Fruit fly (Drosophila melanogaster) whole organism, embryonic: ENCODE results near the gene CG13471.

Experiments used
- Aef1 ChIP-seq: fragments of 200-800 bp; sonication (Bioruptor generic); IDR thresholded peaks from 3 replicates; pipeline ENCODE4 v1.3.6; 2022; ENCODE audit warnings: missing biosample characterization, missing genetic modification characterization
- B-H2 ChIP-seq: fragments of 200-800 bp; sonication (Bioruptor generic); optimal IDR thresholded peaks from 2 replicates; lab custom pipeline; 2018; ENCODE audit warnings: missing biosample characterization, mild to moderate bottlenecking, missing genetic modification characterization
- CG10654 ChIP-seq: fragments of 200-800 bp; sonication (Bioruptor generic); optimal IDR thresholded peaks from 2 replicates; lab custom pipeline; 2016; ENCODE audit warnings: missing biosample characterization, missing genetic modification characterization
- CG11085 ChIP-seq: fragments of 200-800 bp; sonication (Bioruptor generic); IDR thresholded peaks from 2 replicates; pipeline ENCODE4 v1.3.6; 2022; ENCODE audit warnings: missing biosample characterization, missing genetic modification characterization
- CG12236 ChIP-seq: fragments of 200-800 bp; sonication (Bioruptor generic); optimal IDR thresholded peaks from 2 replicates; lab custom pipeline; 2016; ENCODE audit warnings: missing biosample characterization, missing genetic modification characterization
- CG13123 ChIP-seq: fragments of 200-800 bp; sonication (Bioruptor generic); optimal IDR thresholded peaks from 2 replicates; lab custom pipeline; 2016; ENCODE audit warnings: missing biosample characterization, missing genetic modification characterization
- CG15514 ChIP-seq: fragments of 200-800 bp; sonication (Bioruptor generic); optimal IDR thresholded peaks from 3 replicates; lab custom pipeline; 2017; ENCODE audit warnings: missing biosample characterization, missing genetic modification characterization, mild to moderate bottlenecking, moderate library complexity, missing genetic modification reagents
- CG17385 ChIP-seq: fragments of 200-800 bp; sonication (Bioruptor generic); optimal IDR thresholded peaks from 3 replicates; lab custom pipeline; 2018; ENCODE audit warnings: missing biosample characterization, mild to moderate bottlenecking, missing genetic modification characterization
- CG30020 ChIP-seq: fragments of 200-800 bp; optimal IDR thresholded peaks from 2 replicates; lab custom pipeline; 2019; ENCODE audit warnings: missing biosample characterization, mild to moderate bottlenecking, missing genetic modification characterization, moderate library complexity
- CG31224 ChIP-seq: fragments of 200-800 bp; sonication (Bioruptor generic); IDR thresholded peaks from 2 replicates; pipeline ENCODE4 v1.3.6; 2022; ENCODE audit warnings: missing biosample characterization, missing genetic modification characterization
- CG3838 ChIP-seq: fragments of 200-800 bp; sonication (Bioruptor generic); optimal IDR thresholded peaks from 3 replicates; lab custom pipeline; 2016; ENCODE audit warnings: missing biosample characterization, missing genetic modification characterization
- CG4854 ChIP-seq: fragments of 200-800 bp; sonication (Bioruptor generic); optimal IDR thresholded peaks from 2 replicates; lab custom pipeline; 2016; ENCODE audit warnings: missing biosample characterization, missing genetic modification characterization, inconsistent platforms
- CG5245 ChIP-seq: fragments of 200-800 bp; sonication (Bioruptor generic); optimal IDR thresholded peaks from 3 replicates; lab custom pipeline; 2016; ENCODE audit warnings: missing biosample characterization, missing genetic modification characterization
- CG6272 ChIP-seq: fragments of 200-800 bp; sonication (Bioruptor generic); IDR thresholded peaks from 2 replicates; pipeline ENCODE4 v1.3.6; 2022; ENCODE audit warnings: missing biosample characterization, missing genetic modification characterization
- CG8765 ChIP-seq: fragments of 200-800 bp; sonication (Bioruptor generic); IDR thresholded peaks from 2 replicates; pipeline ENCODE4 v1.3.6; 2022; ENCODE audit warnings: missing biosample characterization, missing genetic modification characterization
- CG9727 ChIP-seq: fragments of 200-800 bp; sonication (Bioruptor generic); optimal IDR thresholded peaks from 3 replicates; lab custom pipeline; 2017; ENCODE audit warnings: missing biosample characterization, mild to moderate bottlenecking, missing genetic modification characterization
- Dad ChIP-seq: fragments of 200-800 bp; sonication (Bioruptor generic); optimal IDR thresholded peaks from 3 replicates; lab custom pipeline; 2016; ENCODE audit warnings: missing biosample characterization, missing genetic modification characterization
- Dip3 ChIP-seq: fragments of 200-800 bp; sonication (Bioruptor generic); optimal IDR thresholded peaks from 3 replicates; lab custom pipeline; 2016; ENCODE audit warnings: missing biosample characterization, missing genetic modification characterization
- Dll ChIP-seq: fragments of 200-800 bp; sonication (Bioruptor generic); IDR thresholded peaks from 4 replicates; pipeline ENCODE4 v1.3.6; 2022; ENCODE audit warnings: missing biosample characterization, missing genetic modification characterization; ENCODE audit not compliant: partially characterized antibody
- E2f1 ChIP-seq: fragments of 200-800 bp; sonication (Bioruptor generic); IDR thresholded peaks from 2 replicates; pipeline ENCODE4 v1.3.6; 2022; ENCODE audit warnings: missing biosample characterization, missing genetic modification characterization
- Hand ChIP-seq: fragments of 200-800 bp; sonication (Bioruptor generic); optimal IDR thresholded peaks from 2 replicates; lab custom pipeline; 2017; ENCODE audit warnings: mild to moderate bottlenecking, missing biosample characterization, missing genetic modification reagents, missing genetic modification characterization
- Opbp ChIP-seq: fragments of 200-800 bp; sonication (Bioruptor generic); IDR thresholded peaks from 3 replicates; pipeline ENCODE4 v1.3.6; 2022; ENCODE audit warnings: missing biosample characterization, missing genetic modification characterization; ENCODE audit not compliant: partially characterized antibody
- Rx ChIP-seq: fragments of 200-800 bp; sonication (Bioruptor generic); IDR thresholded peaks from 2 replicates; pipeline ENCODE4 v1.3.6; 2022; ENCODE audit warnings: missing biosample characterization, missing genetic modification characterization
- Taf1 ChIP-seq: fragments of 200-800 bp; sonication (Bioruptor generic); IDR thresholded peaks from 2 replicates; pipeline ENCODE4 v1.3.6; 2022; ENCODE audit warnings: missing biosample characterization, missing genetic modification characterization
- Vsx1 ChIP-seq: fragments of 200-800 bp; sonication (Bioruptor generic); optimal IDR thresholded peaks from 2 replicates; lab custom pipeline; 2017; ENCODE audit warnings: missing biosample characterization, mild to moderate bottlenecking, missing genetic modification characterization, missing genetic modification reagents
- ase ChIP-seq: fragments of 200-800 bp; sonication (Bioruptor generic); IDR thresholded peaks from 3 replicates; pipeline ENCODE4 v1.3.6; 2022; ENCODE audit warnings: missing biosample characterization, missing genetic modification characterization
- cato ChIP-seq: fragments of 200-800 bp; sonication (Bioruptor generic); optimal IDR thresholded peaks from 2 replicates; lab custom pipeline; 2016; ENCODE audit warnings: missing biosample characterization, missing genetic modification characterization, borderline replicate concordance
- chinmo ChIP-seq: fragments of 200-800 bp; sonication (Bioruptor generic); IDR thresholded peaks from 4 replicates; pipeline ENCODE4 v1.3.6; 2022; ENCODE audit warnings: missing biosample characterization, missing genetic modification characterization; ENCODE audit not compliant: partially characterized antibody
- corto ChIP-seq: fragments of 200-800 bp; sonication (Bioruptor generic); optimal IDR thresholded peaks from 2 replicates; lab custom pipeline; 2016; ENCODE audit warnings: missing biosample characterization, mild to moderate bottlenecking, missing genetic modification characterization, moderate library complexity
- dati ChIP-seq: fragments of 200-800 bp; sonication (Bioruptor generic); IDR thresholded peaks from 2 replicates; pipeline ENCODE4 v1.3.6; 2022; ENCODE audit warnings: missing biosample characterization, missing genetic modification characterization
- gcm2 ChIP-seq: fragments of 200-800 bp; sonication (Bioruptor generic); optimal IDR thresholded peaks from 2 replicates; lab custom pipeline; 2016; ENCODE audit warnings: missing biosample characterization, missing genetic modification characterization
- gsb ChIP-seq: fragments of 200-800 bp; sonication (Bioruptor generic); IDR thresholded peaks from 2 replicates; pipeline ENCODE4 v1.3.6; 2022; ENCODE audit warnings: missing biosample characterization, missing genetic modification characterization
- gt ChIP-seq: fragments of 200-800 bp; sonication (Bioruptor generic); IDR thresholded peaks from 2 replicates; pipeline ENCODE4 v1.3.6; 2022; ENCODE audit warnings: missing biosample characterization, missing genetic modification characterization
- hkb ChIP-seq, 2 experiments: fragments of 200-800 bp in 1 of 2; fragments of >200 bp in 1 of 2; sonication (Bioruptor generic) in 1 of 2; IDR thresholded peaks in 1 of 2; optimal IDR thresholded peaks in 1 of 2; 2 replicates each; pipeline versions ENCODE4 v1.3.6 to Lab custom; 2017 to 2022; ENCODE audit warnings: missing biosample characterization in 1 of 2, missing genetic modification characterization in 1 of 2
- ind ChIP-seq: fragments of 200-800 bp; sonication (Bioruptor generic); optimal IDR thresholded peaks from 3 replicates; lab custom pipeline; 2016; ENCODE audit warnings: missing biosample characterization, missing genetic modification characterization
- kah ChIP-seq: fragments of 200-800 bp; sonication (Bioruptor generic); optimal IDR thresholded peaks from 2 replicates; lab custom pipeline; 2018; ENCODE audit warnings: missing biosample characterization, mild to moderate bottlenecking, missing genetic modification characterization
- maf-S ChIP-seq: fragments of 200-800 bp; sonication (Bioruptor generic); optimal IDR thresholded peaks from 2 replicates; lab custom pipeline; 2016; ENCODE audit warnings: missing biosample characterization, missing genetic modification characterization
- nmo ChIP-seq: fragments of 200-800 bp; sonication (Bioruptor generic); optimal IDR thresholded peaks from 2 replicates; lab custom pipeline; 2018; ENCODE audit warnings: missing biosample characterization, mild to moderate bottlenecking, missing genetic modification characterization, moderate library complexity
- prd ChIP-seq, 3 experiments: fragments of >200 bp in 2 of 3; fragments of 200-800 bp in 1 of 3; sonication (Bioruptor generic) in 1 of 3; optimal IDR thresholded peaks in 2 of 3; IDR thresholded peaks in 1 of 3; 2 replicates in 2 of 3; 3 replicates in 1 of 3; pipeline versions ENCODE4 v1.3.6 to Lab custom; 2017 to 2022; ENCODE audit warnings: missing biosample characterization in 1 of 3, missing genetic modification characterization in 1 of 3
- pzg ChIP-seq: fragments of 200-800 bp; sonication (Bioruptor generic); optimal IDR thresholded peaks from 3 replicates; lab custom pipeline; 2018; ENCODE audit warnings: missing biosample characterization, mild to moderate bottlenecking, missing genetic modification characterization, moderate library complexity
- ro ChIP-seq: fragments of 200-800 bp; sonication (Bioruptor generic); IDR thresholded peaks from 2 replicates; pipeline ENCODE4 v1.3.6; 2022; ENCODE audit warnings: missing biosample characterization, missing genetic modification characterization
- shn ChIP-seq: fragments of 200-800 bp; sonication (Bioruptor generic); optimal IDR thresholded peaks from 3 replicates; lab custom pipeline; 2016; ENCODE audit warnings: missing biosample characterization, missing genetic modification characterization
- sim ChIP-seq: fragments of 200-800 bp; sonication (Bioruptor generic); IDR thresholded peaks from 2 replicates; pipeline ENCODE4 v1.3.6; 2022; ENCODE audit warnings: missing biosample characterization, missing genetic modification characterization
- so ChIP-seq: fragments of 200-800 bp; sonication (Bioruptor generic); IDR thresholded peaks from 3 replicates; pipeline ENCODE4 v1.3.6; 2022; ENCODE audit warnings: missing biosample characterization, missing genetic modification characterization
- stwl ChIP-seq: fragments of 200-800 bp; sonication (Bioruptor generic); optimal IDR thresholded peaks from 3 replicates; lab custom pipeline; 2018; ENCODE audit warnings: missing biosample characterization, mild to moderate bottlenecking, missing genetic modification characterization, moderate library complexity
- trem ChIP-seq: fragments of 200-800 bp; optimal IDR thresholded peaks from 3 replicates; lab custom pipeline; 2019; ENCODE audit warnings: missing biosample characterization, mild to moderate bottlenecking, missing genetic modification characterization, moderate library complexity
- zf30C ChIP-seq: fragments of 200-800 bp; sonication (Bioruptor generic); optimal IDR thresholded peaks from 3 replicates; lab custom pipeline; 2018; ENCODE audit warnings: missing biosample characterization, mild to moderate bottlenecking, missing genetic modification characterization

CG13471 gene

dm6 chr3L:14757464-14758384 lies 24.4 kb upstream of the CG13471 start, which contains the start of gene CG42507 (continued):
- no peak for TF ChIP-seq CG10654
- TF ChIP-seq CG30020 = no peak
- no peak for TF ChIP-seq ase (GFP tag; lab: Robert Waterston, UW)
- no peak for TF ChIP-seq CG3838
- peak; percentile 68; the same call in 2 of the 4 replicates for TF ChIP-seq chinmo (GFP tag; lab: Robert Waterston, UW)
- TF ChIP-seq Dad = no peak
- TF ChIP-seq kah (GFP tag; lab: Kevin White, UChicago) = peak; percentile 80
- peak; percentile 47 for TF ChIP-seq CG9727
- TF ChIP-seq CG12236 = no peak
- no peak for TF ChIP-seq Rx (GFP tag; lab: Robert Waterston, UW)
- TF ChIP-seq Opbp (GFP tag; lab: Robert Waterston, UW) = no peak
- no peak for TF ChIP-seq E2f1 (GFP tag; lab: Robert Waterston, UW)
- TF ChIP-seq Hand = no peak
- no peak for TF ChIP-seq CG4854 (GFP tag; lab: Kevin White, UChicago)
- TF ChIP-seq CG15514 = peak; percentile 17
- TF ChIP-seq Dll (GFP tag; lab: Robert Waterston, UW) = 0 out of 4 replicates have a peak, but pooled peaks have one; percentile 26
- no peak for TF ChIP-seq nmo (GFP tag; lab: Kevin White, UChicago)
- TF ChIP-seq maf-S (GFP tag; lab: Kevin White, UChicago) = no peak
- TF ChIP-seq CG6272 (GFP tag; lab: Robert Waterston, UW) = no peak
- no peak for TF ChIP-seq prd (optimal IDR thresholded peaks at IDR 0.05; lab: Kevin White, UChicago)
- no peak for TF ChIP-seq prd (GFP tag; IDR thresholded peaks at IDR 0.05; lab: Robert Waterston, UW)
- TF ChIP-seq gcm2 (GFP tag; lab: Kevin White, UChicago) = no peak

- peak; percentile 97 for TF ChIP-seq CG17385 (GFP tag; lab: Kevin White, UChicago)
- peak; percentile 77 for TF ChIP-seq CG5245 (GFP tag; lab: Kevin White, UChicago)
- peak; percentile 56 for TF ChIP-seq CG13123 (GFP tag; lab: Kevin White, UChicago)
- TF ChIP-seq B-H2 = peak; percentile 76
- peak; percentile 70 for TF ChIP-seq gsb
- TF ChIP-seq Vsx1 (GFP tag; lab: Kevin White, UChicago) = peak; percentile 69
- peak; percentile 80 for TF ChIP-seq gt
- peak; percentile 93 for TF ChIP-seq so (GFP tag; lab: Robert Waterston, UW)
- TF ChIP-seq dati (GFP tag; lab: Robert Waterston, UW) = peak; percentile 41; the same call in 1 of the 2 replicates
- TF ChIP-seq stwl (tag; lab: Kevin White, UChicago) = no peak
- TF ChIP-seq trem (tag; lab: Kevin White, UChicago) = peak; percentile 26
- TF ChIP-seq sim (GFP tag; lab: Robert Waterston, UW) = peak; percentile 50; the same call in 1 of the 2 replicates
- TF ChIP-seq ro (GFP tag; lab: Robert Waterston, UW) = peak; percentile 69
- TF ChIP-seq CG11085 = peak; percentile 87
- TF ChIP-seq corto (GFP tag; lab: Kevin White, UChicago) = peak; percentile 81
- TF ChIP-seq shn (GFP tag; lab: Kevin White, UChicago) = peak; percentile 92
- TF ChIP-seq zf30C (GFP tag; lab: Kevin White, UChicago) = peak; percentile 20
- TF ChIP-seq Aef1 (GFP tag; lab: Robert Waterston, UW) = peak; percentile 89
- TF ChIP-seq hkb (optimal IDR thresholded peaks at IDR 0.05; lab: Kevin White, UChicago) = no peak
- TF ChIP-seq hkb (GFP tag; IDR thresholded peaks at IDR 0.05; lab: Robert Waterston, UW) = peak; percentile 88
- peak; percentile 86 for TF ChIP-seq Dip3 (GFP tag; lab: Kevin White, UChicago)
- TF ChIP-seq pzg (GFP tag; lab: Kevin White, UChicago) = peak; percentile 19
- TF ChIP-seq CG31224 (GFP tag; lab: Robert Waterston, UW) = peak; percentile 85
- TF ChIP-seq CG8765 (GFP tag; lab: Robert Waterston, UW) = peak; percentile 84
- TF ChIP-seq Taf1 = peak; percentile 90
- peak; percentile 67 for TF ChIP-seq cato (GFP tag; lab: Kevin White, UChicago)
- peak; percentile 94 for TF ChIP-seq ind
Measured at dm6 chr3L:14756724-14757463, 23.6 kb upstream of the CG13471 start.
